Worm (Caenorhabditis elegans): ENCODE results near the gene C02B4.3.

- TF ChIP-seq unc-62 (GFP tag; optimal IDR thresholded peaks at IDR 0.05) (no peak), fkh-10 (GFP tag; optimal IDR thresholded peaks at IDR 0.05) (no peak), jun-1 (tag; optimal IDR thresholded peaks at IDR 0.05) (no peak), hlh-17 (GFP tag; optimal IDR thresholded peaks at IDR 0.05; ENCODE audit: borderline replicate concordance) (no peak), egl-27 (tag; optimal IDR thresholded peaks at IDR 0.05) (no peak), snu-23 (GFP tag; optimal IDR thresholded peaks at IDR 0.05) (no peak), ceh-8 (GFP tag; optimal IDR thresholded peaks at IDR 0.05) (no peak)
These were observed 41.2 kb downstream of the C02B4.3 start for ce11 chrX:12618447-12618846.
